Fruit fly (Drosophila melanogaster): ENCODE measurements around the gene Rala.
A peak's percentile ranks its signal among the peaks of the same experiment; 100 is the strongest.

The Rala gene

dm6 chrX:3686469-3687410 lies 32.7 kb downstream of the Rala start:
- TF ChIP-seq EcR (GFP tag; optimal IDR thresholded peaks at IDR 0.05) (peak in 1 of 2 experiments; percentile 27), CG8478 (optimal IDR thresholded peaks at IDR 0.05) (no peak)

- TF ChIP-seq usp (GFP tag; optimal IDR thresholded peaks at IDR 0.05) (no peak), pan (optimal IDR thresholded peaks at IDR 0.05) (no peak), EcR (GFP tag; optimal IDR thresholded peaks at IDR 0.05) (no peak), CG8478 (optimal IDR thresholded peaks at IDR 0.05) (no peak), Dll (optimal IDR thresholded peaks at IDR 0.05) (no peak), psq (optimal IDR thresholded peaks at IDR 0.05) (no peak)
Measured at dm6 chrX:3685534-3685922, 33.9 kb downstream of the Rala start.

DNA sequence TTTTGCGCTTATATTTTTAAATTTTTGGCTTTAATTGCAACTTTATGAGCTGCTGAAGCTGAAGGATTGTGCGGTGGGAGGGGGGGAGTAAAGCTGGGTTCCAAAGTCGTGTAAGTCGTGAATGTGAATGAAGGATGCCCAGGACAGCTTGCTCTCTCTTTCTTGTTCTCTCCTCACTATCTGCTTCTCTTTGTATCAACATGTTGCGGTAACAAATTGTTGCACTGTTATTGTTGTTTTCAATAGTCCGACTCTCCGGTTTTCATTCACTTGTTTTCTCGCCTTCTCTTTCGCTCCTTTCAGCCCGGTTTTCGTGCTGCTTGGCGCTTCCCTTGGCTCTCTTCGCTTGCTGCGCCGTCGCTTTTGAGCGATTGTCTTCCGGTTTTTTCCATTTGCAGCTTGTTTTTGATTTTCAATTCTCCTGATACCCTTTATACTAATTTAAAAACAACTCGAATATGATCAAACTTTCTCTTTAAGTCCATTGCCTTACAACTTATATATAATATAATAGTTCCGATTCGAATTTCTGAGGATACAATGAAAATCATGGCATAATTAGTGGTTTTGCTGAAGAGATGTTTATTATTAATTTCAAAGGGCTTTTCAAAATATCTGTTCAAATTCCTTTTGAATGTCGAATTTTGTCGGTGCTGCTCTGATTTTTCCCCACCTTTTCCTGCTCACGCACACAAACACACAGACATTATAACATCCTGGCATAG lies 34.5 kb downstream of the Rala start:
- TF ChIP-seq psq (optimal IDR thresholded peaks at IDR 0.05) (no peak), CG8478 (optimal IDR thresholded peaks at IDR 0.05) (no peak), EcR (GFP tag; optimal IDR thresholded peaks at IDR 0.05) (no peak), pan (optimal IDR thresholded peaks at IDR 0.05) (no peak), Dll (optimal IDR thresholded peaks at IDR 0.05) (no peak), usp (GFP tag; optimal IDR thresholded peaks at IDR 0.05) (no peak)

DNA sequence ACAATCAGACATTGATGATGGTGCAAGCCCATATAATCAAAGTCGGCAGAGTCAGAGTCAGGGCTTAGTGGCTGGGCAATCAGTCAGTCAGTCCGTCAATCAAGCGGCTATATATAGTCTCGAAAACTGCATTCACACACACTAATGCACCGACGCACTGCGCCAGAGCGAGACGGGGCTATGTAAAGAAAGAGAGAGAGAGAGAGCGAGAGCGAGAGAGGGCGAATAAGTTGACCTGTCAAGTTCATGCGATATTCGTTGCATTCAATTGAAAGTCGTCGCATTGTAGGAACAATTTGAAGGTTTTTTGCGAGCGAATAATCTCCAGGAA lies 37.0 kb downstream of the Rala start:
- TF ChIP-seq EcR (GFP tag; optimal IDR thresholded peaks at IDR 0.05): peak in 1 of 2 experiments; percentile 46
- TF ChIP-seq psq (optimal IDR thresholded peaks at IDR 0.05): no peak

dm6 chrX:3681729-3682482 lies 37.5 kb downstream of the Rala start:
- TF ChIP-seq psq (optimal IDR thresholded peaks at IDR 0.05) (no peak), EcR (GFP tag; optimal IDR thresholded peaks at IDR 0.05) (peak in 1 of 2 experiments; percentile 49), CG8478 (optimal IDR thresholded peaks at IDR 0.05) (no peak)

DNA sequence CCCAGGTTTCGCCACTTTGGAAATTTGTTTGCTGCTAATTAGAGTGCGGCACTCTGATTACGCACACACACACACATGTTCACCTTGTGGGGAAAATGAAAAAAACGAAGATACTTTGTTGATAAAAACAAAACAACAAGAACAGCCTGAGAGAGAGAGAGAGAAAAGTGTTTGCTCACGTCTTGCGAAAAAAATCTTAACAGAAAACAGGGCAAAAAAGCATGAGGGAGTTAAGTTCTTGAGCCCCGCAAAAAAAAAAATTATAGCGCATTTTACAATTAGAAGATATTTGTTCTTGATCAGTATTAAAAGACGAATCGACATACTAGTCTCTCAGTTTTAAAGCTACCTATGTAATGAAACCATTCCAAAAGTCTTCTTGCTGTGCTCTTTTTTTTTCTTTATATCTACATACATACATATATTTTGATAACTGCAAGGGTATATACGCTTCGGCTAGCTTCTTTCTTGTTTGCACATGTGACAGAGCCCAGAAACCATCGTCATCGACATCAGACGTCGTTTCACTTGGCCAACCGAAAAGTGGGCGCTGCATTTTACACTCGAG lies 38.6 kb downstream of the Rala start:
- TF ChIP-seq usp (GFP tag; optimal IDR thresholded peaks at IDR 0.05) (no peak), CG8478 (optimal IDR thresholded peaks at IDR 0.05) (no peak), psq (optimal IDR thresholded peaks at IDR 0.05) (no peak), pan (optimal IDR thresholded peaks at IDR 0.05) (no peak), Dll (optimal IDR thresholded peaks at IDR 0.05) (no peak), EcR (GFP tag; optimal IDR thresholded peaks at IDR 0.05) (no peak)

- TF ChIP-seq usp (GFP tag; optimal IDR thresholded peaks at IDR 0.05) (no peak), Dll (optimal IDR thresholded peaks at IDR 0.05) (no peak), EcR (GFP tag; optimal IDR thresholded peaks at IDR 0.05) (no peak), pan (optimal IDR thresholded peaks at IDR 0.05) (no peak), psq (optimal IDR thresholded peaks at IDR 0.05) (no peak), CG8478 (optimal IDR thresholded peaks at IDR 0.05) (no peak)
Measured at dm6 chrX:3679921-3680702, 39.3 kb downstream of the Rala start.

dm6 chrX:3677847-3678411 lies 41.5 kb downstream of the Rala start:
- TF ChIP-seq EcR (GFP tag; optimal IDR thresholded peaks at IDR 0.05) (no peak), Dll (optimal IDR thresholded peaks at IDR 0.05) (peak; percentile 20)

DNA sequence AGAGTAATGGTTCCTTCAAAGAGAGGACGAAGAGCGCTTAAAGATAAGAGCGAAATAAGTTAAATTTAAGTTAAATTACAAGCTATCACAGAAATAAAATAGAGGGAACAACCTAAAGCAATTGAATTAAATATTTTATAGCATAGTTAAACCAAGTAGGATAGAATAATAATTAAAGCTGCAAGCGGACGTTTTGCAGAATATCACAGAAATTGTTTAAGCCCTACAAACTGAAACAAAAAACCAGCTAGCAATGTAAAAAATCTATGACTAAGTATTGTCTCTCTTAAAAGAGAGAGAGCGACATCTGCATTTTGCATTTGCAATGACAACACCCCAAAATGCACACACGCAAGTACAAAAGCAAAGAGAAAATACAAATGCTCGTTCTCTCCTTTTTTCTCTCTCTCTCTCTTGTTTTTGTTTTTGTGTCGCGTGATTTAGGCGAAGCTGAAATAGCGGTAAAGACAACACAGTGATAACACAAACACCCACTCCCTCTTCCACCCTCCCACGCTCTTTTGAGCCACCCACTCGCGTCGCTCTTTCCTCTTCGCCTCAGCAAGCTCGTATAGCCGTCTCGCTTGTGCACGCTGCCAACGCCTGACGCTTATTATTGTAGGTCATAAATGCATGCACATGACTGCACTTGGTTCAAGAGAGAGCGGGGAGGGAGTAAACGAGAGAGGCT lies 42.1 kb downstream of the Rala start:
- TF ChIP-seq psq (optimal IDR thresholded peaks at IDR 0.05) (no peak), pan (optimal IDR thresholded peaks at IDR 0.05) (no peak), usp (GFP tag; optimal IDR thresholded peaks at IDR 0.05) (no peak), CG8478 (optimal IDR thresholded peaks at IDR 0.05) (no peak), Dll (optimal IDR thresholded peaks at IDR 0.05) (peak; percentile 94), EcR (GFP tag; optimal IDR thresholded peaks at IDR 0.05) (peak; percentile 10 to 59)

DNA sequence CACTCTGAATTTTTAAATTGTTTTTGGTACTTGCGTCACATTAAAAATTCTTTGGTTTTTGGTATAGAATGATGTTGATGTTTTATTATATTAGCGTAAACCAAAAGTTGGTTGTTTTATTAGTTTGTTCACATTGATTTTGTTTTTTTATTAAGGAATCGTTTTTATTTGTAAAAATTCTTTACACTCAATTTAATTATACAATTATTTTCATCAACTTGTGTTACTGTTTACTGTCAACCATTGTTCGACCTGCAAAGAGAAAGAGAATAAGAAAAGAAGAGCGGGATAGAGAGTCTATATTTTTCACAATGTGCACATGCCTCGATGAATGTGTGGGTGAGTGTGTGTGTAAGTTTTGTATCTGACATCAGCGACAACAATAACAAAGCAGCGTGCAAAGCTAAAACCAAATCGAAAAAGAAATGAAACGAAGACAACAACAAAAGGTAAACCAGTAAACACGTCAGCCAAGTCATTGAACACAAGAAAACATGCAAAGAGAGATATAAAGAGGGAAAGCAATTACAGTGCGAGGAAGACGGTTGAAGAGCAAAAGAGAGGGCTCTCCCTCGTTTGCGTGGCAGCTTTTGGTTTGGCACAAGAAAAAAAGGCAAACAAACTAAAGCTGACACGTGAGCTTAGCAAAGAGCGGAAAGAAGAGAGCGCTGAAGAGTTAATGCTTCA lies 42.8 kb downstream of the Rala start:
- TF ChIP-seq psq (optimal IDR thresholded peaks at IDR 0.05) (no peak), usp (GFP tag; optimal IDR thresholded peaks at IDR 0.05) (no peak), EcR (GFP tag; optimal IDR thresholded peaks at IDR 0.05) (peak in 1 of 2 experiments; percentile 11), Dll (optimal IDR thresholded peaks at IDR 0.05) (no peak), pan (optimal IDR thresholded peaks at IDR 0.05) (no peak)

Measured in whole organism.